Fruit fly (Drosophila melanogaster) whole organism, adult: ENCODE data around the gene 825-Oak.

Experiments
- CG1620 ChIP-seq: fragments of 200-800 bp; sonication (Bioruptor generic); optimal IDR thresholded peaks from 2 replicates; lab custom pipeline; 2016; ENCODE audit warnings: missing biosample characterization, missing genetic modification characterization
- CG7101 ChIP-seq: fragments of 200-800 bp; sonication (Bioruptor generic); optimal IDR thresholded peaks from 2 replicates; lab custom pipeline; 2018; ENCODE audit warnings: missing biosample characterization, mild to moderate bottlenecking, missing genetic modification characterization, moderate library complexity
- Crg-1 ChIP-seq: fragments of 200-800 bp; sonication (Bioruptor generic); optimal IDR thresholded peaks from 2 replicates; lab custom pipeline; 2016; ENCODE audit warnings: missing biosample characterization, missing genetic modification characterization
- bab1 ChIP-seq: fragments of 200-800 bp; sonication (Bioruptor generic); optimal IDR thresholded peaks from 3 replicates; lab custom pipeline; 2019; ENCODE audit warnings: missing biosample characterization, mild to moderate bottlenecking, missing genetic modification characterization, moderate library complexity
- ovo ChIP-seq: fragments of 200-800 bp; sonication (Bioruptor generic); optimal IDR thresholded peaks from 2 replicates; lab custom pipeline; 2016; ENCODE audit warnings: missing biosample characterization, missing genetic modification characterization
- pad ChIP-seq: fragments of 200-800 bp; sonication (Bioruptor generic); optimal IDR thresholded peaks from 3 replicates; lab custom pipeline; 2017; ENCODE audit warnings: missing biosample characterization, missing genetic modification characterization, mild to moderate bottlenecking, moderate library complexity, missing genetic modification reagents

DNA sequence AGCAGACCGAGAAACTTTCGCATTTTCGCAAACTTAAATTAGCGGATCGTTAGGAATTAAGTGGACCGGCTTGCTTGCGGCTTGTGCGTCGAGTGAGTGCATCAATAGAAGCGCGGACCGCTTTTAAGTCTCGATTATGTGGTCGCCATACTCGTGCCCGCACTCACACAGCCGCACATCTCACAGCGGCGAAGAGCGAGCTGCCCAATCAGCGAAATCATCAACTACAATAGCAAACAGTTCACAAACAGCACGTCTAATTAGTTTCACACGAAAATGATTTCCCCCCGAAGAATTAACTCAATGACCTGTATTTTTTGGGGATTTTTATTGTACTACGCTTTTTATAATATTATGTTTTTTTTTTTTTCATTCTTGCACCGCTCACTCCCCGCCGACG lies 28.7 kb upstream of the 825-Oak start, which contains the start of gene CG9451:
- TF ChIP-seq CG1620 (no peak), Crg-1 (GFP tag; lab: Kevin White, UChicago) (no peak), CG7101 (tag; lab: Kevin White, UChicago) (no peak), bab1 (no peak), ovo (no peak), pad (GFP tag; lab: Kevin White, UChicago) (no peak)
